Fruit fly (Drosophila melanogaster): ENCODE data around the gene CG13887.

CG13887 gene

dm6 chr3L:791251-791991 is 46.2 kb upstream of the CG13887 start (continued):
- TF ChIP-seq Drgx (GFP tag; IDR thresholded peaks at IDR 0.05), result peak; percentile 82
- TF ChIP-seq CG10543 (GFP tag; optimal IDR thresholded peaks at IDR 0.05), result no peak
- peak; percentile 48 for TF ChIP-seq CrebB (tag; optimal IDR thresholded peaks at IDR 0.05)
- peak; percentile 21 for TF ChIP-seq Six4 (GFP tag; optimal IDR thresholded peaks at IDR 0.05)
- TF ChIP-seq gt (GFP tag; IDR thresholded peaks at IDR 0.05), result no peak
- TF ChIP-seq vnd (GFP tag; IDR thresholded peaks at IDR 0.05; ENCODE audit: partially characterized antibody), result peak; percentile 66; the same call in 2 of the 3 replicates
- no peak for TF ChIP-seq Sin3A (optimal IDR thresholded peaks at IDR 0.05)
- peak; percentile 32 for TF ChIP-seq cato (GFP tag; optimal IDR thresholded peaks at IDR 0.05; ENCODE audit: borderline replicate concordance)
- peak; percentile 53; the same call in 1 of the 2 replicates for TF ChIP-seq Bgb (GFP tag; IDR thresholded peaks at IDR 0.05; ENCODE audit: partially characterized antibody)
- TF ChIP-seq CG7745 (tag; optimal IDR thresholded peaks at IDR 0.05), result no peak
- TF ChIP-seq tx (GFP tag; optimal IDR thresholded peaks at IDR 0.05), result no peak
- TF ChIP-seq CG10565 (GFP tag; optimal IDR thresholded peaks at IDR 0.05), result no peak
- TF ChIP-seq CG6683 (GFP tag; optimal IDR thresholded peaks at IDR 0.05), result no peak
- TF ChIP-seq Spps (tag; optimal IDR thresholded peaks at IDR 0.05), result peak; percentile 35
- no peak for TF ChIP-seq lov (optimal IDR thresholded peaks at IDR 0.05)
- TF ChIP-seq lov (GFP tag; IDR thresholded peaks at IDR 0.05), result no peak
- TF ChIP-seq ham (GFP tag; IDR thresholded peaks at IDR 0.05), result no peak
- peak; percentile 29 for TF ChIP-seq jumu (GFP tag; optimal IDR thresholded peaks at IDR 0.05)
- peak; percentile 47 for TF ChIP-seq CG9437 (GFP tag; optimal IDR thresholded peaks at IDR 0.05)
- TF ChIP-seq rib (GFP tag; IDR thresholded peaks at IDR 0.05), result no peak
- no peak for TF ChIP-seq CG10274 (GFP tag; optimal IDR thresholded peaks at IDR 0.05)
- 0 out of 2 replicates have a peak, but pooled peaks have one; percentile 58 for TF ChIP-seq CG32767 (GFP tag; IDR thresholded peaks at IDR 0.05)
- TF ChIP-seq CG6272 (GFP tag; IDR thresholded peaks at IDR 0.05), result 0 out of 2 replicates have a peak, but pooled peaks have one; percentile 19
- no peak for TF ChIP-seq CG7963 (GFP tag; IDR thresholded peaks at IDR 0.05; ENCODE audit: partially characterized antibody)
- TF ChIP-seq Dfd (GFP tag; optimal IDR thresholded peaks at IDR 0.05), result no peak
- no peak for TF ChIP-seq CG17802 (tag; optimal IDR thresholded peaks at IDR 0.05)
- peak; percentile 29 for TF ChIP-seq Jarid2 (GFP tag; optimal IDR thresholded peaks at IDR 0.05)
- no peak for TF ChIP-seq ash1 (GFP tag; optimal IDR thresholded peaks at IDR 0.05)
- peak; percentile 11 for TF ChIP-seq CG10654 (GFP tag; optimal IDR thresholded peaks at IDR 0.05)
- no peak for TF ChIP-seq Stat92E (GFP tag; optimal IDR thresholded peaks at IDR 0.05)
- TF ChIP-seq eve (GFP tag; optimal IDR thresholded peaks at IDR 0.05), result peak in 1 of 2 experiments; percentile 78
- no peak for TF ChIP-seq da (GFP tag; optimal IDR thresholded peaks at IDR 0.05)
- no peak for TF ChIP-seq CG34376 (GFP tag; optimal IDR thresholded peaks at IDR 0.05)
- TF ChIP-seq CG8924 (tag; optimal IDR thresholded peaks at IDR 0.05), result peak; percentile 52
- TF ChIP-seq CG30403 (GFP tag; optimal IDR thresholded peaks at IDR 0.05), result peak; percentile 60
- TF ChIP-seq CG33557 (GFP tag; optimal IDR thresholded peaks at IDR 0.05), result peak; percentile 52
- peak; percentile 49; the same call in 1 of the 2 replicates for TF ChIP-seq seq (GFP tag; IDR thresholded peaks at IDR 0.05)
- peak; percentile 65; the same call in 2 of the 3 replicates for TF ChIP-seq CG6791 (GFP tag; IDR thresholded peaks at IDR 0.05; ENCODE audit: partially characterized antibody)
- peak; percentile 44 for TF ChIP-seq CG1233 (GFP tag; optimal IDR thresholded peaks at IDR 0.05)
- no peak for TF ChIP-seq luna (GFP tag; optimal IDR thresholded peaks at IDR 0.05)
- TF ChIP-seq phol (tag; optimal IDR thresholded peaks at IDR 0.05), result peak; percentile 77
- TF ChIP-seq E2f1 (GFP tag; IDR thresholded peaks at IDR 0.05), result peak; percentile 56; the same call in 1 of the 2 replicates
- peak; percentile 57 for TF ChIP-seq croc (GFP tag; conservative IDR thresholded peaks at IDR 0.05)
- TF ChIP-seq CG4854 (GFP tag; optimal IDR thresholded peaks at IDR 0.05), result peak; percentile 25
- no peak for TF ChIP-seq wdn (GFP tag; IDR thresholded peaks at IDR 0.05)
- TF ChIP-seq CG10979 (tag; optimal IDR thresholded peaks at IDR 0.05), result peak; percentile 76
- TF ChIP-seq sna (GFP tag; IDR thresholded peaks at IDR 0.05; ENCODE audit: partially characterized antibody), result peak; percentile 63; the same call in 1 of the 2 replicates
- no peak for TF ChIP-seq crc (GFP tag; optimal IDR thresholded peaks at IDR 0.05)
- TF ChIP-seq p53 (GFP tag; optimal IDR thresholded peaks at IDR 0.05), result no peak
